Worm (Caenorhabditis elegans) whole organism, young adult: ENCODE data around the gene tos-1.

ENCODE experiments used
- B0261.1 ChIP-seq: sonication (generic microtip); optimal IDR thresholded peaks from 2 replicates; lab custom pipeline; 2016; ENCODE audit warnings: mild to moderate bottlenecking, missing genetic modification characterization, moderate library complexity, missing compliant biosample characterization
- C17E4.6 ChIP-seq: fragments of 200-800 bp; sonication (Bioruptor generic); IDR thresholded peaks from 2 replicates; pipeline ENCODE4 v1.3.6; 2022; ENCODE audit warnings: missing genetic modification reagents, missing genetic modification characterization, missing compliant biosample characterization
- F22D6.2 ChIP-seq: sonication (generic microtip); optimal IDR thresholded peaks from 2 replicates; lab custom pipeline; 2016; ENCODE audit warnings: mild to moderate bottlenecking, missing genetic modification characterization, missing compliant biosample characterization
- F49E8.2 ChIP-seq: sonication (generic microtip); optimal IDR thresholded peaks from 3 replicates; lab custom pipeline; 2017; ENCODE audit warnings: missing genetic modification characterization, mild to moderate bottlenecking, missing compliant biosample characterization, antibody characterized with exemption, moderate library complexity; ENCODE audit not compliant: insufficient read depth
- F52B5.7 ChIP-seq: sonication (generic microtip); optimal IDR thresholded peaks from 2 replicates; lab custom pipeline; 2016; ENCODE audit warnings: mild to moderate bottlenecking, missing genetic modification characterization, missing compliant biosample characterization
- F55B11.4 ChIP-seq: sonication (generic microtip); optimal IDR thresholded peaks from 2 replicates; lab custom pipeline; 2016; ENCODE audit warnings: missing compliant biosample characterization, missing genetic modification characterization, borderline replicate concordance; ENCODE audit not compliant: insufficient read depth
- F57C9.4 ChIP-seq: sonication (generic microtip); optimal IDR thresholded peaks from 2 replicates; lab custom pipeline; 2017; ENCODE audit warnings: mild to moderate bottlenecking, missing genetic modification characterization, missing compliant biosample characterization
- T26A5.8 ChIP-seq: sonication (generic microtip); optimal IDR thresholded peaks from 2 replicates; lab custom pipeline; 2016; ENCODE audit warnings: missing genetic modification characterization, missing compliant biosample characterization
- Y95B8A.8 ChIP-seq: fragments of 200-800 bp; sonication (Bioruptor generic); IDR thresholded peaks from 2 replicates; pipeline ENCODE4 v1.3.6; 2022; ENCODE audit warnings: missing genetic modification reagents, missing genetic modification characterization, missing compliant biosample characterization
- ama-1 ChIP-seq, 3 experiments: fragments of 150-350 bp in 1 of 3; sonication (generic microtip) in 2 of 3; optimal IDR thresholded peaks; 2 replicates each; lab custom pipeline; 2014 to 2018; ENCODE audit warnings: missing biosample characterization in 2 of 3, missing genetic modification characterization in 2 of 3, missing genetic modification reagents in 2 of 3
- attf-3 ChIP-seq: fragments of 200-800 bp; sonication (Bioruptor generic); conservative IDR thresholded peaks from 2 replicates; pipeline ENCODE4 v1.3.6; 2022; ENCODE audit warnings: missing genetic modification reagents, missing genetic modification characterization, missing compliant biosample characterization
- bed-2 ChIP-seq: fragments of 200-800 bp; sonication (Bioruptor generic); IDR thresholded peaks from 2 replicates; pipeline ENCODE4 v1.3.6; 2022; ENCODE audit warnings: missing genetic modification reagents, missing genetic modification characterization, missing compliant biosample characterization
- ccch-3 ChIP-seq: fragments of 200-800 bp; sonication (Bioruptor generic); optimal IDR thresholded peaks from 2 replicates; lab custom pipeline; 2018; ENCODE audit warnings: mild to moderate bottlenecking, missing genetic modification characterization, missing compliant biosample characterization
- cebp-2 ChIP-seq: fragments of 200-800 bp; sonication (Bioruptor generic); IDR thresholded peaks from 2 replicates; pipeline ENCODE4 v1.3.6; 2022; ENCODE audit warnings: missing genetic modification characterization, missing compliant biosample characterization
- ceh-100 ChIP-seq: fragments of 200-800 bp; sonication (Bioruptor generic); IDR thresholded peaks from 2 replicates; pipeline ENCODE4 v1.3.6; 2022; ENCODE audit warnings: missing genetic modification reagents, missing genetic modification characterization, missing compliant biosample characterization
- ceh-91 ChIP-seq: fragments of 200-800 bp; sonication (Bioruptor generic); IDR thresholded peaks from 2 replicates; pipeline ENCODE4 v1.3.6; 2022; ENCODE audit warnings: missing genetic modification reagents, missing genetic modification characterization, missing compliant biosample characterization
- dpl-1 ChIP-seq: fragments of 150-350 bp; optimal IDR thresholded peaks from 2 replicates; lab custom pipeline; 2014; ENCODE audit warnings: missing biosample characterization, missing genetic modification reagents, missing genetic modification characterization
- egl-18 ChIP-seq: fragments of 200-800 bp; sonication (Bioruptor generic); IDR thresholded peaks from 2 replicates; pipeline ENCODE4 v1.3.6; 2022; ENCODE audit warnings: missing genetic modification reagents, missing genetic modification characterization, missing compliant biosample characterization
- ekl-4 ChIP-seq: fragments of 200-800 bp; sonication (Bioruptor generic); IDR thresholded peaks from 2 replicates; pipeline ENCODE4 v1.3.6; 2022; ENCODE audit warnings: missing genetic modification reagents, missing genetic modification characterization, missing compliant biosample characterization
- gei-17 ChIP-seq: fragments of 200-800 bp; sonication (Bioruptor generic); optimal IDR thresholded peaks from 2 replicates; lab custom pipeline; 2018; ENCODE audit warnings: mild to moderate bottlenecking, missing genetic modification characterization, missing compliant biosample characterization
- hlh-26 ChIP-seq: fragments of 200-800 bp; sonication (Bioruptor generic); conservative IDR thresholded peaks from 2 replicates; pipeline ENCODE4 v1.3.6; 2022; ENCODE audit warnings: missing genetic modification reagents, missing genetic modification characterization, missing compliant biosample characterization
- hmg-1.2 ChIP-seq: fragments of 200-800 bp; sonication (Bioruptor generic); IDR thresholded peaks from 2 replicates; pipeline ENCODE4 v1.3.6; 2022; ENCODE audit warnings: missing genetic modification reagents, missing genetic modification characterization, missing compliant biosample characterization
- hrde-1 ChIP-seq: sonication (generic microtip); optimal IDR thresholded peaks from 2 replicates; lab custom pipeline; 2016; ENCODE audit warnings: missing genetic modification characterization, mild to moderate bottlenecking, missing compliant biosample characterization, moderate library complexity, missing genotype, missing genetic modification reagents, borderline replicate concordance
- let-607 ChIP-seq, 2 experiments: fragments of 200-800 bp in 1 of 2; sonication (Bioruptor generic) in 1 of 2; sonication (generic microtip) in 1 of 2; optimal IDR thresholded peaks; 2 replicates each; lab custom pipeline; 2016 to 2018; ENCODE audit warnings: mild to moderate bottlenecking in 2 of 2, missing compliant biosample characterization in 2 of 2, missing genetic modification characterization in 2 of 2, moderate library complexity in 2 of 2, missing genotype in 1 of 2
- lin-40 ChIP-seq: sonication (generic microtip); optimal IDR thresholded peaks from 2 replicates; lab custom pipeline; 2016; ENCODE audit warnings: missing genetic modification characterization, mild to moderate bottlenecking, missing compliant biosample characterization, missing genotype, missing genetic modification reagents
- lin-54 ChIP-seq: fragments of 200-800 bp; sonication (Bioruptor generic); optimal IDR thresholded peaks from 2 replicates; lab custom pipeline; 2018; ENCODE audit warnings: mild to moderate bottlenecking, missing genetic modification characterization, missing compliant biosample characterization
- lsy-27 ChIP-seq: sonication (generic microtip); optimal IDR thresholded peaks from 2 replicates; lab custom pipeline; 2017; ENCODE audit warnings: missing genetic modification characterization, mild to moderate bottlenecking, missing compliant biosample characterization, antibody characterized with exemption, missing genotype, borderline replicate concordance; ENCODE audit not compliant: insufficient read depth
- madf-3 ChIP-seq: fragments of 200-800 bp; sonication (Bioruptor generic); IDR thresholded peaks from 2 replicates; pipeline ENCODE4 v1.3.6; 2022; ENCODE audit warnings: missing genetic modification reagents, missing genetic modification characterization, missing compliant biosample characterization
- madf-8 ChIP-seq: fragments of 200-800 bp; sonication (Bioruptor generic); conservative IDR thresholded peaks from 2 replicates; pipeline ENCODE4 v1.3.6; 2022; ENCODE audit warnings: missing genetic modification reagents, missing genetic modification characterization, missing compliant biosample characterization
- mcd-1 ChIP-seq: fragments of 200-800 bp; sonication (Bioruptor generic); IDR thresholded peaks from 2 replicates; pipeline ENCODE4 v1.3.6; 2022; ENCODE audit warnings: missing genetic modification reagents, missing genetic modification characterization, missing compliant biosample characterization
- mel-28 ChIP-seq: sonication (generic microtip); optimal IDR thresholded peaks from 2 replicates; lab custom pipeline; 2016; ENCODE audit warnings: borderline replicate concordance, mild to moderate bottlenecking, missing genetic modification characterization, missing compliant biosample characterization
- nfya-2 ChIP-seq: fragments of 200-800 bp; sonication (Bioruptor generic); IDR thresholded peaks from 2 replicates; pipeline ENCODE4 v1.3.6; 2022; ENCODE audit warnings: missing genetic modification reagents, missing genetic modification characterization, missing compliant biosample characterization
- nhr-179 ChIP-seq: sonication (generic microtip); optimal IDR thresholded peaks from 2 replicates; lab custom pipeline; 2016; ENCODE audit warnings: mild to moderate bottlenecking, missing genetic modification characterization, missing compliant biosample characterization
- rcor-1 ChIP-seq: fragments of 200-800 bp; sonication (Bioruptor generic); IDR thresholded peaks from 2 replicates; pipeline ENCODE4 v1.3.6; 2022; ENCODE audit warnings: missing genetic modification reagents, missing genetic modification characterization, missing compliant biosample characterization
- rpc-1 ChIP-seq, 2 experiments: fragments of 150-350 bp in 1 of 2; sonication (generic microtip) in 1 of 2; optimal IDR thresholded peaks; 2 replicates each; lab custom pipeline; 2014 to 2018; ENCODE audit warnings: missing biosample characterization in 1 of 2, missing genetic modification characterization in 1 of 2, missing genetic modification reagents in 1 of 2, missing genotype in 1 of 2
- sea-2 ChIP-seq: fragments of 200-800 bp; sonication (Bioruptor generic); IDR thresholded peaks from 2 replicates; pipeline ENCODE4 v1.3.6; 2022; ENCODE audit warnings: missing genetic modification characterization, missing compliant biosample characterization
- snpc-1.1 ChIP-seq: sonication (generic microtip); optimal IDR thresholded peaks from 2 replicates; lab custom pipeline; 2017; ENCODE audit warnings: missing genetic modification characterization, mild to moderate bottlenecking, missing compliant biosample characterization, antibody characterized with exemption, moderate library complexity, missing genotype, missing genetic modification reagents; ENCODE audit not compliant: insufficient read depth
- sptf-2 ChIP-seq: fragments of 200-800 bp; sonication (Bioruptor generic); optimal IDR thresholded peaks from 2 replicates; lab custom pipeline; 2018; ENCODE audit warnings: mild to moderate bottlenecking, missing genetic modification characterization, missing compliant biosample characterization
- unc-130 ChIP-seq: sonication (generic microtip); optimal IDR thresholded peaks from 2 replicates; lab custom pipeline; 2016; ENCODE audit warnings: missing genetic modification reagents, missing genetic modification characterization, missing compliant biosample characterization
- xnd-1 ChIP-seq: sonication (generic microtip); optimal IDR thresholded peaks from 2 replicates; lab custom pipeline; 2016; ENCODE audit warnings: missing genotype, missing genetic modification reagents, missing genetic modification characterization, missing compliant biosample characterization
- zim-3 ChIP-seq: sonication (generic microtip); optimal IDR thresholded peaks from 2 replicates; lab custom pipeline; 2017; ENCODE audit warnings: mild to moderate bottlenecking, missing genetic modification characterization, moderate library complexity, missing compliant biosample characterization
- ztf-22 ChIP-seq: fragments of 200-800 bp; sonication (Bioruptor generic); optimal IDR thresholded peaks from 2 replicates; lab custom pipeline; 2018; ENCODE audit warnings: mild to moderate bottlenecking, missing genetic modification characterization, moderate library complexity, missing compliant biosample characterization
- ztf-26 ChIP-seq: sonication (generic microtip); optimal IDR thresholded peaks from 2 replicates; lab custom pipeline; 2017; ENCODE audit warnings: missing genetic modification characterization, missing compliant biosample characterization

Gene tos-1

DNA sequence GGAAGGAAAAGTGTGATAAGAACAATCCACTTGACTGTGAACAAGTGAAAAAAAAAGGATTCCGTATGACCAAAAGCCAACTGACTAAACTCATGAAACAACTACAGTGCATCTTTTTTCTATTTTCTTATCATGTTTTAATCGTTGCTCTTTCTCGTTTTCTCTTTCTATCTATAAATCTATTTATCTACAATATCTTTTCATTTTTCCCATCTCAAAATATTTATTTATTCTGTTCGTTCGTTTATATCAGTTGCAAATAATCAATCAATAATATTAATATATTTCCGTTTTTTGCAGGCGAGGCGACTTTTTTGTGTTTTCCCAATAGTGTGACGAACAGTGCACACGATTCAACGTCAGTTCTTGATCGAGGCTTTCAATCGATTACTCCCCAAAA, 46.7 kb downstream of the tos-1 start, which contains the start of gene F44A2.5:
Gene F44A2.5 (plus strand): TSS at position 301 of the 400 bp plus-strand sequence.
- TF ChIP-seq ceh-100: no peak
- TF ChIP-seq dpl-1 (GFP tag; lab: Kevin White, UChicago): no peak
- TF ChIP-seq unc-130 (GFP tag; lab: Kevin White, UChicago): no peak
- no peak for TF ChIP-seq zim-3
- TF ChIP-seq Y95B8A.8: no peak
- TF ChIP-seq egl-18 (GFP tag; lab: Robert Waterston, UW): no peak

DNA sequence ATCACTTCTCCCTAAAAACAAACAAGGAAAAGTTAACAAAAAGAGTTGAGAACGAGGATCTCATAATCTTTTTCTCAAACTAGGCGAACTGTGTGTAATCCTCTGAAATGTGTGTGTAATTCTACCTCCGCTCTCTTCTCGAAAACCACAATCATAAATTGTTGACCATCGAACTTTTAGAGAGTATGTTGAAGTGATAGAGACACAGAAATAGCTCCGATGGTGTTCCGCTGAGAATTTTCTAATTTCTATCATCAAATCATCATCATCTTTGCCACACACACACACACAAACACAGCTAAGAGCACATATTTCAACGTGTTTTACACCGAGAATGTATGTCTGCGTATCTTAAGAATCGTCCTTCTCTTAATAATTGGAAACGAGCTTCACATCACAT, 48.4 kb downstream of the tos-1 start:
- no peak for TF ChIP-seq ama-1 (optimal IDR thresholded peaks at IDR 0.05; lab: Kevin White, UChicago)
- no peak for TF ChIP-seq ama-1 (GFP tag; optimal IDR thresholded peaks at IDR 0.05; lab: Kevin White, UChicago)
- TF ChIP-seq F22D6.2 (tag; lab: Kevin White, UChicago): no peak
- no peak for TF ChIP-seq F55B11.4 (tag; lab: Kevin White, UChicago)
- TF ChIP-seq ekl-4 (GFP tag; lab: Robert Waterston, UW): no peak
- no peak for TF ChIP-seq ceh-100
- TF ChIP-seq snpc-1.1: no peak
- TF ChIP-seq lin-40 (tag; lab: Kevin White, UChicago): no peak
- no peak for TF ChIP-seq unc-130 (GFP tag; lab: Kevin White, UChicago)
- no peak for TF ChIP-seq hrde-1 (tag; lab: Kevin White, UChicago)
- TF ChIP-seq F49E8.2: no peak
- TF ChIP-seq lin-54: no peak
- TF ChIP-seq hlh-26 (GFP tag; lab: Robert Waterston, UW): no peak
- no peak for TF ChIP-seq rpc-1 (optimal IDR thresholded peaks at IDR 0.05; lab: Kevin White, UChicago)
- no peak for TF ChIP-seq rpc-1 (tag; optimal IDR thresholded peaks at IDR 0.05; lab: Kevin White, UChicago)
- TF ChIP-seq madf-3 (GFP tag; lab: Robert Waterston, UW): no peak
- no peak for TF ChIP-seq B0261.1 (tag; lab: Kevin White, UChicago)

DNA sequence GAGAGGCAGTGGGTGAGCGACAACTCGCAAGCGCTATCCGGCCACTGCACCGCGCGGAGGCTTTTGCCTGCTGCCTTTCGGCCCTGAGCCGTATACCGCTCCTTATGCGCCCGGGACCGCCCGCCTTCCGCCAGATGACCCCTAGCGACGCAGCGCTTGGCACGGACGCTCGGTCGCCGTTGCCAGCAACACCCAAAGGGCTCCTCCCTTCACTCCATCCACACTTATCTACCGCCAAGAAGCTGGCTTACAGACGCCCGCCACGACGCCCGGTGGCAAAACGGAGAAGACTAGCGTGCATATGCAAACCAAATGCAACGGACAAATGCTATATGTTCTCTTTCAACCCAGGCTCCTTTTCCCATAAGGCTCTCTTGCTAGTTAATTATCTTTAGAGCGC, 50.6 kb downstream of the tos-1 start:
- TF ChIP-seq ama-1 (optimal IDR thresholded peaks at IDR 0.05; lab: Kevin White, UChicago): no peak
- no peak for TF ChIP-seq ama-1 (GFP tag; optimal IDR thresholded peaks at IDR 0.05; lab: Kevin White, UChicago)
- TF ChIP-seq madf-8 (GFP tag; lab: Robert Waterston, UW): no peak
- 0 out of 2 replicates have a peak, but pooled peaks have one; percentile 14 for TF ChIP-seq attf-3 (GFP tag; lab: Robert Waterston, UW)
- TF ChIP-seq bed-2: 0 out of 2 replicates have a peak, but pooled peaks have one; percentile 47
- TF ChIP-seq ztf-26 (tag; lab: Kevin White, UChicago): no peak
- TF ChIP-seq C17E4.6 (GFP tag; lab: Robert Waterston, UW): no peak
- TF ChIP-seq mel-28: no peak
- no peak; the same call in 1 of the 2 replicates for TF ChIP-seq mcd-1 (GFP tag; lab: Robert Waterston, UW)
- TF ChIP-seq sptf-2 (GFP tag; lab: Kevin White, UChicago): no peak
- no peak for TF ChIP-seq nfya-2 (GFP tag; lab: Robert Waterston, UW)
- no peak for TF ChIP-seq lsy-27 (tag; lab: Kevin White, UChicago)
- no peak for TF ChIP-seq hrde-1 (tag; lab: Kevin White, UChicago)
- no peak for TF ChIP-seq rpc-1 (optimal IDR thresholded peaks at IDR 0.05; lab: Kevin White, UChicago)
- peak; percentile 16 for TF ChIP-seq rpc-1 (tag; optimal IDR thresholded peaks at IDR 0.05; lab: Kevin White, UChicago)
- no peak for TF ChIP-seq T26A5.8
- TF ChIP-seq ztf-22 (GFP tag; lab: Kevin White, UChicago): no peak
- no peak for TF ChIP-seq ccch-3 (GFP tag; lab: Kevin White, UChicago)
- TF ChIP-seq hmg-1.2 (GFP tag; lab: Robert Waterston, UW): no peak
- TF ChIP-seq ceh-91 (GFP tag; lab: Robert Waterston, UW): no peak
- no peak for TF ChIP-seq xnd-1 (tag; lab: Kevin White, UChicago)
- TF ChIP-seq sea-2 (GFP tag; lab: Robert Waterston, UW): no peak
- TF ChIP-seq F57C9.4 (tag; lab: Kevin White, UChicago): no peak
- TF ChIP-seq nhr-179: no peak
- TF ChIP-seq F52B5.7 (tag; lab: Kevin White, UChicago): no peak
- TF ChIP-seq cebp-2 (GFP tag; lab: Robert Waterston, UW): 0 out of 2 replicates have a peak, but pooled peaks have one; percentile 64
- no peak for TF ChIP-seq rcor-1 (GFP tag; lab: Robert Waterston, UW)
- no peak for TF ChIP-seq ceh-100
- TF ChIP-seq snpc-1.1: no peak
- no peak for TF ChIP-seq let-607 (tag; optimal IDR thresholded peaks at IDR 0.05; lab: Kevin White, UChicago)
- no peak for TF ChIP-seq gei-17 (GFP tag; lab: Kevin White, UChicago)
- TF ChIP-seq ekl-4 (GFP tag; lab: Robert Waterston, UW): no peak
